Worm (Caenorhabditis elegans): Measurements from ENCODE around the gene srpa-68.

The srpa-68 gene

DNA sequence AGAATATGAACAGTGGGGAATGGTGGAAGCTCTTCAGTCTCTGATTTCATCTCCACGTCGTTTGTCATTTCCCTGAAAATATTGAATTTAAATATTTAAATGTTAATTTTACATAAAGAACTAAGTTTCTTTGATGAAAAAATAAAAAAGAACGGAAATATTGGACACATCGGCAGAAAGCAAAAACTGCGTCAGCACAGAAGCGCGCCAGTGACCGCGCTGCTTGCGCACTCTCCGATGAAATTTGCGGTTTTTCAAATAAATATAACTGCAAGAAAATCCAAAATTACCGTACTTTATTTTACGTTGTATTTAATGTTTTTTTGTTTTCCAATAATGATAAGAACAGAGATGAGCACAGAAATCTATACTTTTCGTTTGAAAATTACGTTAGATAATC lies at the start of gene srpa-68, which contains the start of gene srh-16:
srpa-68 (minus strand) TSS at position 72 of the 400 bp plus-strand sequence.
srh-16 (plus strand) TSS at position 275 of the 400 bp plus-strand sequence.
- peak; percentile 75 for TF ChIP-seq ceh-16 (tag; optimal IDR thresholded peaks at IDR 0.05)
- no peak for TF ChIP-seq aly-2 (tag; optimal IDR thresholded peaks at IDR 0.05)
- TF ChIP-seq snpc-4 (tag; optimal IDR thresholded peaks at IDR 0.05): peak; percentile 74
- TF ChIP-seq elt-1 (tag; optimal IDR thresholded peaks at IDR 0.05): no peak
- peak; percentile 65 for TF ChIP-seq egl-27 (tag; optimal IDR thresholded peaks at IDR 0.05)
- TF ChIP-seq nhr-6 (tag; optimal IDR thresholded peaks at IDR 0.05): no peak
- no peak for TF ChIP-seq elt-3 (tag; optimal IDR thresholded peaks at IDR 0.05)
- TF ChIP-seq skn-1 (tag; optimal IDR thresholded peaks at IDR 0.05): no peak
- TF ChIP-seq nhr-23 (tag; optimal IDR thresholded peaks at IDR 0.05): no peak
- peak; percentile 45 for TF ChIP-seq dmd-4 (tag; optimal IDR thresholded peaks at IDR 0.05)
- TF ChIP-seq mab-5 (tag; optimal IDR thresholded peaks at IDR 0.05): peak; percentile 93
- TF ChIP-seq C34F6.9 (tag; optimal IDR thresholded peaks at IDR 0.05): peak; percentile 91
- TF ChIP-seq sma-9 (GFP tag; optimal IDR thresholded peaks at IDR 0.05): peak; percentile 95
- no peak for TF ChIP-seq sma-9 (tag; optimal IDR thresholded peaks at IDR 0.05)
- no peak for TF ChIP-seq unc-39 (tag; optimal IDR thresholded peaks at IDR 0.05)
- peak; percentile 47 for TF ChIP-seq blmp-1 (tag; optimal IDR thresholded peaks at IDR 0.05; ENCODE audit: insufficient read depth)
- TF ChIP-seq nhr-129 (tag; optimal IDR thresholded peaks at IDR 0.05): peak; percentile 56
- TF ChIP-seq gmeb-1 (tag; optimal IDR thresholded peaks at IDR 0.05): peak; percentile 99
- peak; percentile 88 for TF ChIP-seq F13H6.1 (tag; optimal IDR thresholded peaks at IDR 0.05)
- TF ChIP-seq nhr-10 (tag; optimal IDR thresholded peaks at IDR 0.05): peak; percentile 70
- peak; percentile 37 for TF ChIP-seq zag-1 (tag; optimal IDR thresholded peaks at IDR 0.05)
- peak; percentile 26 for TF ChIP-seq ZK546.5 (tag; optimal IDR thresholded peaks at IDR 0.05)
- TF ChIP-seq Y55F3AM.14 (GFP tag; optimal IDR thresholded peaks at IDR 0.05): peak; percentile 22
- peak; percentile 79 for TF ChIP-seq nhr-21 (tag; optimal IDR thresholded peaks at IDR 0.05)
- TF ChIP-seq ceh-82 (tag; optimal IDR thresholded peaks at IDR 0.05): peak; percentile 53
- TF ChIP-seq fos-1 (tag; optimal IDR thresholded peaks at IDR 0.05): peak; percentile 69
- TF ChIP-seq nhr-11 (tag; optimal IDR thresholded peaks at IDR 0.05): no peak
- peak; percentile 81 for TF ChIP-seq lin-11 (tag; optimal IDR thresholded peaks at IDR 0.05)
- peak; percentile 61 for TF ChIP-seq ztf-4 (tag; optimal IDR thresholded peaks at IDR 0.05)
- TF ChIP-seq unc-62 (GFP tag; optimal IDR thresholded peaks at IDR 0.05): peak; percentile 43
- TF ChIP-seq ztf-1 (GFP tag; conservative IDR thresholded peaks at IDR 0.05): no peak
- TF ChIP-seq unc-55 (GFP tag; optimal IDR thresholded peaks at IDR 0.05): peak; percentile 95
- peak; percentile 77 for TF ChIP-seq R02D3.7 (tag; optimal IDR thresholded peaks at IDR 0.05)
- peak; percentile 56 for TF ChIP-seq nhr-237 (tag; optimal IDR thresholded peaks at IDR 0.05)
- TF ChIP-seq nhr-12 (tag; optimal IDR thresholded peaks at IDR 0.05): no peak
- TF ChIP-seq lin-13 (GFP tag; optimal IDR thresholded peaks at IDR 0.05): peak; percentile 81
- peak; percentile 90 for TF ChIP-seq sma-3 (GFP tag; optimal IDR thresholded peaks at IDR 0.05)
- TF ChIP-seq peb-1 (tag; optimal IDR thresholded peaks at IDR 0.05): no peak
- TF ChIP-seq lsy-2 (tag; optimal IDR thresholded peaks at IDR 0.05): peak; percentile 90 to 95
- TF ChIP-seq nhr-25 (tag; optimal IDR thresholded peaks at IDR 0.05): peak; percentile 88
- peak; percentile 41 for TF ChIP-seq ama-1 (optimal IDR thresholded peaks at IDR 0.05)
- TF ChIP-seq mbf-1 (tag; optimal IDR thresholded peaks at IDR 0.05): no peak
- no peak for TF ChIP-seq lin-39 (tag; optimal IDR thresholded peaks at IDR 0.05)
- TF ChIP-seq sem-4 (tag; optimal IDR thresholded peaks at IDR 0.05): peak; percentile 83
- TF ChIP-seq nhr-77 (tag; optimal IDR thresholded peaks at IDR 0.05): no peak
- TF ChIP-seq alr-1 (tag; optimal IDR thresholded peaks at IDR 0.05): no peak
- TF ChIP-seq crh-2 (tag; optimal IDR thresholded peaks at IDR 0.05): peak; percentile 91
- no peak for TF ChIP-seq ztf-11 (tag; optimal IDR thresholded peaks at IDR 0.05)
- no peak for TF ChIP-seq mdl-1 (tag; optimal IDR thresholded peaks at IDR 0.05)

All from whole organism, L2 larva.